Worm (Caenorhabditis elegans) whole organism, young adult: ENCODE results near the gene ZK930.6.

ENCODE experiments used
- F52B5.7 ChIP-seq: sonication (generic microtip); optimal IDR thresholded peaks from 2 replicates; lab custom pipeline; 2016; ENCODE audit warnings: mild to moderate bottlenecking, missing genetic modification characterization, missing compliant biosample characterization
- ZK185.1 ChIP-seq: sonication (generic microtip); optimal IDR thresholded peaks from 2 replicates; lab custom pipeline; 2016; ENCODE audit warnings: mild to moderate bottlenecking, missing genetic modification characterization, missing compliant biosample characterization; ENCODE audit not compliant: poor library complexity, severe bottlenecking
- atf-7 ChIP-seq: sonication (generic microtip); optimal IDR thresholded peaks from 2 replicates; lab custom pipeline; 2017; ENCODE audit warnings: mild to moderate bottlenecking, missing genetic modification characterization, missing compliant biosample characterization
- mcd-1 ChIP-seq: fragments of 200-800 bp; sonication (Bioruptor generic); IDR thresholded peaks from 2 replicates; pipeline ENCODE4 v1.3.6; 2022; ENCODE audit warnings: missing genetic modification reagents, missing genetic modification characterization, missing compliant biosample characterization
- pha-4 ChIP-seq: fragments of 150-350 bp; sonication (generic microtip); optimal IDR thresholded peaks from 2 replicates; lab custom pipeline; 2014; ENCODE audit warnings: missing biosample characterization, missing genetic modification reagents, missing genetic modification characterization
- snpc-3.4 ChIP-seq: sonication (generic microtip); optimal IDR thresholded peaks from 2 replicates; lab custom pipeline; 2017; ENCODE audit warnings: missing genetic modification characterization, mild to moderate bottlenecking, missing compliant biosample characterization, antibody characterized with exemption, moderate library complexity, missing genotype, missing genetic modification reagents
- xnd-1 ChIP-seq: sonication (generic microtip); optimal IDR thresholded peaks from 2 replicates; lab custom pipeline; 2016; ENCODE audit warnings: missing genotype, missing genetic modification reagents, missing genetic modification characterization, missing compliant biosample characterization

ce11 chrII:11839116-11839515 lies 44.6 kb upstream of the ZK930.6 start:
- no peak for TF ChIP-seq atf-7 (tag; lab: Kevin White, UChicago)
- no peak for TF ChIP-seq ZK185.1 (tag; lab: Kevin White, UChicago)
- no peak for TF ChIP-seq pha-4 (tag; lab: Kevin White, UChicago)
- no peak for TF ChIP-seq snpc-3.4 (tag; lab: Kevin White, UChicago)
- TF ChIP-seq F52B5.7 (tag; lab: Kevin White, UChicago): no peak
- TF ChIP-seq mcd-1 (GFP tag; lab: Robert Waterston, UW): no peak
- no peak for TF ChIP-seq xnd-1 (tag; lab: Kevin White, UChicago)
